Fruit fly (Drosophila melanogaster): ENCODE measurements around the gene Pi3K92E.

Gene Pi3K92E

DNA sequence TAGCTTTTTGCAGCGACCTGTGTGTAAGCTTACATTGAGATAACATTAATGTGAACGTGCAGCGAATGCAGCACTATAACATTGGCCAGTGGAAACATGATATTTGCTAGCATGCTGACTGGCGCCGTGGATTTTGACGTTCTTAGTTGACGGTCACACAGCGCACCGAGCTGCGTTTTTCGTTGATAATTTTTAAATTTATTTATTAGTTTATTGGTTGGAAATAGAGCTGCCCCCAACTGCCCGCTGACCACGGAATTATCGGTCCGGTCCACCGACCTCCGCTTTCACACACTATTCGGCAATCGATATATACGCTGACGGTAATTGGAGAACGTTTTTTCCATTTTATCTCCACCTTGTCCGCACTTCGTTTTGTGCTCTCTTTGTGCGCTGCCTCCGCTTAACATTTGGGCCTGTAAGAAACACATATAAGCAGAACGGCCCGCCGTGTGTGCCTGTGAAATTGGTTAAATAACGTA, 12.7 kb downstream of the Pi3K92E start, which contains the start of gene H:
Gene H, plus strand, starts transcription at position 134 of the 482 bp plus-strand sequence.
- TF ChIP-seq prd (optimal IDR thresholded peaks at IDR 0.05) (no peak), prd (GFP tag; IDR thresholded peaks at IDR 0.05) (no peak), HHEX (GFP tag; optimal IDR thresholded peaks at IDR 0.05) (no peak), BEAF-32 (GFP tag; optimal IDR thresholded peaks at IDR 0.05) (peak; percentile 45), Ets97D (GFP tag; optimal IDR thresholded peaks at IDR 0.05) (peak; percentile 65), Awh (GFP tag; IDR thresholded peaks at IDR 0.05) (no peak), CG17802 (tag; optimal IDR thresholded peaks at IDR 0.05) (peak; percentile 90), CG2116 (GFP tag; optimal IDR thresholded peaks at IDR 0.05) (peak; percentile 47), Med (GFP tag) (peak; percentile 83), Sin3A (optimal IDR thresholded peaks at IDR 0.05) (peak; percentile 20), CG1024 (GFP tag; IDR thresholded peaks at IDR 0.05) (peak; percentile 81), MBD-R2 (GFP tag; IDR thresholded peaks at IDR 0.05) (peak; percentile 69), stwl (tag; optimal IDR thresholded peaks at IDR 0.05) (peak; percentile 78), Dref (GFP tag; IDR thresholded peaks at IDR 0.05) (no peak), tx (GFP tag; optimal IDR thresholded peaks at IDR 0.05) (no peak), cwo (GFP tag; optimal IDR thresholded peaks at IDR 0.05) (no peak), Hr3 (GFP tag; optimal IDR thresholded peaks at IDR 0.05) (no peak), CG17829 (tag; optimal IDR thresholded peaks at IDR 0.05) (peak; percentile 22), sens (GFP tag) (peak; percentile 52), Gug (GFP tag; IDR thresholded peaks at IDR 0.05) (no peak), Bgb (GFP tag; IDR thresholded peaks at IDR 0.05; ENCODE audit: partially characterized antibody) (peak; percentile 41; the same call in 1 of the 2 replicates), ase (GFP tag; IDR thresholded peaks at IDR 0.05) (no peak), knrl (GFP tag; IDR thresholded peaks at IDR 0.05; ENCODE audit: partially characterized antibody) (0 out of 3 replicates have a peak, but pooled peaks have one; percentile 11), ssp (GFP tag; IDR thresholded peaks at IDR 0.05) (peak; percentile 97), Dfd (GFP tag; optimal IDR thresholded peaks at IDR 0.05) (peak in 1 of 2 experiments; percentile 56), org-1 (GFP tag; optimal IDR thresholded peaks at IDR 0.05) (no peak), CG9797 (GFP tag; optimal IDR thresholded peaks at IDR 0.05) (peak; percentile 91), chinmo (GFP tag; IDR thresholded peaks at IDR 0.05; ENCODE audit: partially characterized antibody) (0 out of 4 replicates have a peak, but pooled peaks have one; percentile 44), pros (GFP tag; optimal IDR thresholded peaks at IDR 0.05) (no peak), btn (GFP tag; optimal IDR thresholded peaks at IDR 0.05) (no peak), HmgZ (tag; optimal IDR thresholded peaks at IDR 0.05) (peak; percentile 50), CG2202 (tag; optimal IDR thresholded peaks at IDR 0.05) (no peak), Dp (GFP tag; optimal IDR thresholded peaks at IDR 0.05) (peak; percentile 29), CG31441 (GFP tag; IDR thresholded peaks at IDR 0.05) (no peak), gfzf (GFP tag; optimal IDR thresholded peaks at IDR 0.05) (peak; percentile 92), CG8765 (GFP tag; IDR thresholded peaks at IDR 0.05) (no peak), CG33213 (GFP tag; optimal IDR thresholded peaks at IDR 0.05) (peak; percentile 51), pzg (GFP tag; optimal IDR thresholded peaks at IDR 0.05) (peak; percentile 87), CG8924 (tag; optimal IDR thresholded peaks at IDR 0.05) (peak; percentile 20), NFAT (GFP tag; IDR thresholded peaks at IDR 0.05) (no peak), CG7357 (GFP tag; IDR thresholded peaks at IDR 0.05) (peak; percentile 95), phol (tag; optimal IDR thresholded peaks at IDR 0.05) (peak; percentile 29), CG17612 (GFP tag; IDR thresholded peaks at IDR 0.05) (no peak), Nf-YA (GFP tag; IDR thresholded peaks at IDR 0.05) (no peak), scrt (GFP tag; optimal IDR thresholded peaks at IDR 0.05) (no peak), CG30020 (tag; optimal IDR thresholded peaks at IDR 0.05) (peak; percentile 90), gcm2 (GFP tag; optimal IDR thresholded peaks at IDR 0.05) (no peak), CG14710 (tag; optimal IDR thresholded peaks at IDR 0.05) (peak; percentile 36), CG4854 (GFP tag; optimal IDR thresholded peaks at IDR 0.05) (no peak), CG4617 (GFP tag; optimal IDR thresholded peaks at IDR 0.05; ENCODE audit: borderline replicate concordance) (peak; percentile 91), CG2712 (tag; optimal IDR thresholded peaks at IDR 0.05) (peak; percentile 19)

All from whole organism, embryonic.